Fruit fly (Drosophila melanogaster) whole organism, embryonic: Measurements from ENCODE around the gene MTPAP.

Experiments used
- Abd-B ChIP-seq: fragments of 200-800 bp; sonication (Bioruptor generic); optimal IDR thresholded peaks from 2 replicates; lab custom pipeline; 2018; ENCODE audit warnings: missing biosample characterization, mild to moderate bottlenecking, missing genetic modification characterization, moderate library complexity
- Awh ChIP-seq: fragments of 200-800 bp; sonication (Bioruptor generic); IDR thresholded peaks from 2 replicates; pipeline ENCODE4, ENCODE4 v1.3.6; 2022; ENCODE audit warnings: missing biosample characterization, missing genetic modification characterization
- Blimp-1 ChIP-seq: fragments of 200-800 bp; sonication (Bioruptor generic); optimal IDR thresholded peaks from 3 replicates; lab custom pipeline; 2018; ENCODE audit warnings: missing biosample characterization, missing genetic modification characterization, mild to moderate bottlenecking, moderate library complexity, missing genetic modification reagents
- C15 ChIP-seq: fragments of 200-800 bp; sonication (Bioruptor generic); IDR thresholded peaks from 3 replicates; pipeline ENCODE4 v1.3.6; 2022; ENCODE audit warnings: missing biosample characterization, missing genetic modification characterization
- CG10209 ChIP-seq: fragments of 200-800 bp; sonication (Bioruptor generic); optimal IDR thresholded peaks from 3 replicates; lab custom pipeline; 2017; ENCODE audit warnings: missing biosample characterization, mild to moderate bottlenecking, missing genetic modification characterization, missing genetic modification reagents
- CG12942 ChIP-seq: fragments of 200-800 bp; sonication (Bioruptor generic); optimal IDR thresholded peaks from 3 replicates; lab custom pipeline; 2016; ENCODE audit warnings: missing biosample characterization, missing genetic modification characterization
- CG14014 ChIP-seq: fragments of 200-800 bp; sonication (Bioruptor generic); IDR thresholded peaks from 2 replicates; pipeline ENCODE4 v1.3.6; 2022; ENCODE audit warnings: missing biosample characterization, missing genetic modification characterization
- CG1603 ChIP-seq: fragments of 200-800 bp; sonication (Bioruptor generic); optimal IDR thresholded peaks from 2 replicates; lab custom pipeline; 2019; ENCODE audit warnings: missing biosample characterization, mild to moderate bottlenecking, missing genetic modification characterization, moderate library complexity
- CG17359 ChIP-seq: fragments of 200-800 bp; sonication (Bioruptor generic); optimal IDR thresholded peaks from 3 replicates; lab custom pipeline; 2018; ENCODE audit warnings: missing biosample characterization, mild to moderate bottlenecking, missing genetic modification characterization, moderate library complexity
- CG30403 ChIP-seq: fragments of 200-800 bp; sonication (Bioruptor generic); optimal IDR thresholded peaks from 3 replicates; lab custom pipeline; 2016; ENCODE audit warnings: missing biosample characterization, missing genetic modification characterization
- CG32532 ChIP-seq: fragments of 200-800 bp; sonication (Bioruptor generic); IDR thresholded peaks from 2 replicates; pipeline ENCODE4 v1.3.6; 2022; ENCODE audit warnings: missing biosample characterization, missing genetic modification characterization
- CG32772 ChIP-seq: fragments of 200-800 bp; sonication (Bioruptor generic); IDR thresholded peaks from 2 replicates; pipeline ENCODE4 v1.3.6; 2022; ENCODE audit warnings: missing biosample characterization, missing genetic modification characterization
- CG34422 ChIP-seq: fragments of 200-800 bp; sonication (Bioruptor generic); IDR thresholded peaks from 3 replicates; pipeline ENCODE4 v1.3.6; 2022; ENCODE audit warnings: missing biosample characterization, missing genetic modification characterization
- CG3838 ChIP-seq: fragments of 200-800 bp; sonication (Bioruptor generic); optimal IDR thresholded peaks from 3 replicates; lab custom pipeline; 2016; ENCODE audit warnings: missing biosample characterization, missing genetic modification characterization
- CG5245 ChIP-seq: fragments of 200-800 bp; sonication (Bioruptor generic); optimal IDR thresholded peaks from 3 replicates; lab custom pipeline; 2016; ENCODE audit warnings: missing biosample characterization, missing genetic modification characterization
- CG8478 ChIP-seq: fragments of >200 bp; optimal IDR thresholded peaks from 2 replicates; lab custom pipeline; 2018
- D19B ChIP-seq: fragments of 200-800 bp; sonication (Bioruptor generic); optimal IDR thresholded peaks from 2 replicates; lab custom pipeline; 2017; ENCODE audit warnings: missing biosample characterization, mild to moderate bottlenecking, missing genetic modification characterization
- Dp ChIP-seq: fragments of 200-800 bp; sonication (Bioruptor generic); optimal IDR thresholded peaks from 2 replicates; lab custom pipeline; 2018; ENCODE audit warnings: missing biosample characterization, mild to moderate bottlenecking, missing genetic modification characterization, moderate library complexity
- HmgD ChIP-seq: fragments of 200-800 bp; sonication (Bioruptor generic); optimal IDR thresholded peaks from 3 replicates; lab custom pipeline; 2016; ENCODE audit warnings: missing biosample characterization, missing genetic modification characterization
- MBD-R2 ChIP-seq: fragments of 200-800 bp; sonication (Bioruptor generic); IDR thresholded peaks from 2 replicates; pipeline ENCODE4 v1.3.6; 2022; ENCODE audit warnings: missing biosample characterization, missing genetic modification characterization
- Med ChIP-seq: fragments of 200-800 bp; sonication (Bioruptor generic); peaks from one replicate; lab custom pipeline; 2016; ENCODE audit warnings: missing biosample characterization, missing genetic modification characterization, mild to moderate bottlenecking, inconsistent platforms, moderate library complexity
- NFAT ChIP-seq: fragments of 200-800 bp; sonication (Bioruptor generic); IDR thresholded peaks from 2 replicates; pipeline ENCODE4 v1.3.6; 2022; ENCODE audit warnings: missing biosample characterization, missing genetic modification characterization
- Oaz ChIP-seq: fragments of 200-800 bp; sonication (Bioruptor generic); IDR thresholded peaks from 2 replicates; pipeline ENCODE4 v1.3.6; 2022; ENCODE audit warnings: missing biosample characterization, missing genetic modification characterization
- Sox102F ChIP-seq: fragments of 200-800 bp; sonication (Bioruptor generic); optimal IDR thresholded peaks from 2 replicates; lab custom pipeline; 2018; ENCODE audit warnings: missing biosample characterization, mild to moderate bottlenecking, missing genetic modification characterization, moderate library complexity
- bcd ChIP-seq: fragments of 200-800 bp; sonication (Bioruptor generic); optimal IDR thresholded peaks from 2 replicates; lab custom pipeline; 2017; ENCODE audit warnings: missing biosample characterization, mild to moderate bottlenecking, missing genetic modification characterization
- ci ChIP-seq: fragments of 200-800 bp; sonication (Bioruptor generic); IDR thresholded peaks from 3 replicates; pipeline ENCODE4 v1.3.6; 2022; ENCODE audit warnings: missing biosample characterization, missing genetic modification characterization
- crp ChIP-seq, 2 experiments: fragments of 200-800 bp; sonication (Bioruptor generic); optimal IDR thresholded peaks; 2 replicates in 1 of 2; 3 replicates in 1 of 2; lab custom pipeline; 2017; ENCODE audit warnings: missing biosample characterization in 2 of 2, missing genetic modification characterization in 2 of 2, mild to moderate bottlenecking in 1 of 2, moderate library complexity in 1 of 2
- dan ChIP-seq: fragments of 200-800 bp; sonication (Bioruptor generic); IDR thresholded peaks from 2 replicates; pipeline ENCODE4 v1.3.6; 2022; ENCODE audit warnings: missing biosample characterization, missing genetic modification characterization
- dmrt99B ChIP-seq: fragments of 200-800 bp; sonication (Bioruptor generic); optimal IDR thresholded peaks from 2 replicates; lab custom pipeline; 2018; ENCODE audit warnings: missing biosample characterization, mild to moderate bottlenecking, missing genetic modification characterization, moderate library complexity
- dysf ChIP-seq: fragments of 200-800 bp; sonication (Bioruptor generic); IDR thresholded peaks from 3 replicates; pipeline ENCODE4 v1.3.6; 2022; ENCODE audit warnings: missing biosample characterization, missing genetic modification characterization
- ems ChIP-seq: fragments of 200-800 bp; sonication (Bioruptor generic); optimal IDR thresholded peaks from 3 replicates; lab custom pipeline; 2016; ENCODE audit warnings: missing biosample characterization, missing genetic modification characterization
- fd3F ChIP-seq: fragments of 200-800 bp; sonication (Bioruptor generic); optimal IDR thresholded peaks from 2 replicates; lab custom pipeline; 2018; ENCODE audit warnings: missing biosample characterization, mild to moderate bottlenecking, missing genetic modification characterization, moderate library complexity
- gem ChIP-seq: fragments of 200-800 bp; sonication (Bioruptor generic); optimal IDR thresholded peaks from 2 replicates; lab custom pipeline; 2019; ENCODE audit warnings: missing biosample characterization, mild to moderate bottlenecking, missing genetic modification characterization, moderate library complexity
- hb ChIP-seq: fragments of 200-800 bp; sonication (Bioruptor generic); IDR thresholded peaks from 3 replicates; pipeline ENCODE4 v1.3.6; 2022; ENCODE audit warnings: missing biosample characterization, missing genetic modification characterization; ENCODE audit not compliant: partially characterized antibody
- oc ChIP-seq: fragments of 200-800 bp; sonication (Bioruptor generic); optimal IDR thresholded peaks from 2 replicates; lab custom pipeline; 2018; ENCODE audit warnings: missing biosample characterization, mild to moderate bottlenecking, missing genetic modification characterization, moderate library complexity
- onecut ChIP-seq: fragments of 200-800 bp; sonication (Bioruptor generic); IDR thresholded peaks from 2 replicates; pipeline ENCODE4 v1.3.6; 2022; ENCODE audit warnings: missing biosample characterization, missing genetic modification characterization
- otp ChIP-seq: fragments of 200-800 bp; sonication (Bioruptor generic); IDR thresholded peaks from 3 replicates; pipeline ENCODE4, ENCODE4 v1.3.6; 2022; ENCODE audit warnings: missing biosample characterization, missing genetic modification characterization
- schlank ChIP-seq: fragments of 200-800 bp; sonication (Bioruptor generic); optimal IDR thresholded peaks from 2 replicates; lab custom pipeline; 2018; ENCODE audit warnings: missing biosample characterization, mild to moderate bottlenecking, missing genetic modification characterization
- sim ChIP-seq: fragments of 200-800 bp; sonication (Bioruptor generic); IDR thresholded peaks from 2 replicates; pipeline ENCODE4 v1.3.6; 2022; ENCODE audit warnings: missing biosample characterization, missing genetic modification characterization
- sqz ChIP-seq: fragments of 200-800 bp; sonication (Bioruptor generic); optimal IDR thresholded peaks from 3 replicates; lab custom pipeline; 2018; ENCODE audit warnings: missing biosample characterization, mild to moderate bottlenecking, missing genetic modification characterization
- trh ChIP-seq: fragments of 200-800 bp; sonication (Bioruptor generic); optimal IDR thresholded peaks from 2 replicates; lab custom pipeline; 2016; ENCODE audit warnings: missing biosample characterization, missing genetic modification characterization
- twi ChIP-seq: fragments of 200-800 bp; optimal IDR thresholded peaks from 2 replicates; lab custom pipeline; 2019; ENCODE audit warnings: missing biosample characterization, mild to moderate bottlenecking, missing genetic modification characterization, moderate library complexity
- vvl ChIP-seq: fragments of 200-800 bp; sonication (Bioruptor generic); IDR thresholded peaks from 2 replicates; pipeline ENCODE4 v1.3.6; 2022; ENCODE audit warnings: missing biosample characterization, missing genetic modification characterization
- yki ChIP-seq: fragments of >200 bp; optimal IDR thresholded peaks from 3 replicates; lab custom pipeline; 2018
- zfh2 ChIP-seq: fragments of 200-800 bp; sonication (Bioruptor generic); optimal IDR thresholded peaks from 2 replicates; lab custom pipeline; 2016; ENCODE audit warnings: missing biosample characterization, missing genetic modification characterization

The MTPAP gene

DNA sequence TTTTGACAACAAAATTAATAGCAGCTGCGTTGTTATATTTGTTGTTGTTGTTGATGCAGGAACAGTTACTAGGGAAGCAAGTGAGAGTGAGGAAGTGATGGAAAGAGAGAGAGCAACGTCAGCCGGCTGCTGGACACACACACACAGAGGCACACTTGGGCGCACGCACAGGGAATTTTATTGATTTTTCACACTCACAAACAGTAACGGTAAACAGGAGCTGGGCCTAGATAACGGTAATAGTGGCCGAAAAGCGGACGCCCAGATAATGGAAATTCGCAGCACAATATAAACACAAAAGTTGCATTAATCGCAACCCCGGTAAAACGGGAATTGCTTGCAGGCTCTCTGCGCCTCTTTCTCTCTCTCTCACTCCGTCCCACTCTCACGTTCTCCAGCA, 27.5 kb downstream of the MTPAP start (continued):
- TF ChIP-seq hb (no peak), fd3F (GFP tag; lab: Kevin White, UChicago) (no peak), CG34422 (GFP tag; lab: Robert Waterston, UW) (no peak), dysf (no peak), twi (tag; lab: Kevin White, UChicago) (no peak), MBD-R2 (GFP tag; lab: Robert Waterston, UW) (0 out of 2 replicates have a peak, but pooled peaks have one; percentile 19), onecut (GFP tag; lab: Robert Waterston, UW) (peak; percentile 98), sim (GFP tag; lab: Robert Waterston, UW) (no peak), ems (no peak)

DNA sequence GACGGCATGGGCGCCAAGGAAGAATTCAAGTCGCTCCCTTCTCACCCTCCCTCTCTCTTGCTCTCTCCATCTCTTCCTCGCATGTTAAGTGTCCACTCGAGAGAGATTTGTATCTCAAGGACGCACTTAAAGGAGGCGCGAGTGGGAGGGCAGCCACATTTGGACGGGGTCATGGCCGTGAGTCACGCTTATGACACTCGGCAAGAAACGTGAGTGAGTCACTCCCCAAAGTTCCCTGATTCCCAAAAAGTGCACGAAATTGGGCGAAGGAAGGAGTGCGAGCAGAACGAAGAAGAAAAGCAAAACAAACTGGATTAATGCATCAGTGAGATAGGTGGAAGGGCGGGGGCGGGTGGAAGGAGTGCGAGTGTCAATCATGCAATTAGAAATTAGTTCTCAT, 28.1 kb downstream of the MTPAP start:
- peak; percentile 43 for TF ChIP-seq Med (GFP tag; lab: Kevin White, UChicago)
- TF ChIP-seq yki (lab: Kevin White, UChicago): no peak

DNA sequence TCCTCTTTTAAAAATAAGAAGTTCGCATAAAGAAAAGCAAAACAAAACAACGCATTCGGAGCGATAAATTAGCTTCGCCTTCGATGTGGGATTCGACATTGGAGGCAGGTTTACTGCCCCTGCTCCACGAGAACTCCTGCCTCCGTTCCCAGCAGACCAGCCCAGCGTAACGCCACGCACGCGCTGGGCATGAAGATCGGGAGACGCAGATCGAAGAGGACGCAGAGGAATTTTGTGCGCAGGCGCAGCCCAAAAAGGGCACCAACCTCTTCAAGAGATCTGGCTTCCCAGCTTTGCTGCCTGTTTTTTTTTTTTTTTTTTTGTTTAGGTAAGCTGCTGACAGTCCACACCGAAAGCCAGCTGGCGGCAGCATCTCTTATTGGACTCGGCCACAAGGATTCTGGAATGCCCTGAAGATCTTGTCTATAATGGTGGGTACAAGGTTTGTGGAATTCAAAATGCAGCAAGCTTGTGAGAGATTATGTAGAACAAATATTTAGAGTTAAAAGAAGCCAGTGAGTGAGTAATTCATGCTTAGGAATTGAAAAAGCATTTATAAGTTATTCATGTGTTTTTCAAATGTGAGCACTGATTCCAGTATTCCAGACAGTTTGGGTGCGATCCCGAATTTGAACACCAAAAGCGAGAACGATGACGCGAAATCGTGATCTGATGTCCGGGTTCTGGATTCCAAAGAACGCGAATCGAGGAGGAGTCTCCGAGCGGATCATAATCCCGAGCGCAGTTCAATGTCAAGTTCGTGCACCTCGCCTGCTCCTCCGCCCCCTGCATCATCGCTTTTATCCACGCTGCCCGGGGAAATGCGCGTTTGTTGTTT, 28.8 kb downstream of the MTPAP start:
- TF ChIP-seq HmgD (GFP tag; lab: Kevin White, UChicago): no peak
- no peak for TF ChIP-seq Abd-B (GFP tag; lab: Kevin White, UChicago)
- TF ChIP-seq otp (GFP tag; lab: Robert Waterston, UW): no peak
- TF ChIP-seq sqz (GFP tag; lab: Kevin White, UChicago): no peak
- no peak for TF ChIP-seq C15 (GFP tag; lab: Robert Waterston, UW)
- no peak for TF ChIP-seq CG14014 (GFP tag; lab: Robert Waterston, UW)
- no peak for TF ChIP-seq CG30403 (GFP tag; lab: Kevin White, UChicago)
- TF ChIP-seq CG10209 (GFP tag; lab: Kevin White, UChicago): no peak
- no peak for TF ChIP-seq Dp
- TF ChIP-seq NFAT (GFP tag; lab: Robert Waterston, UW): no peak
- TF ChIP-seq Oaz (GFP tag; lab: Robert Waterston, UW): no peak
- TF ChIP-seq zfh2 (GFP tag; lab: Kevin White, UChicago): no peak

DNA sequence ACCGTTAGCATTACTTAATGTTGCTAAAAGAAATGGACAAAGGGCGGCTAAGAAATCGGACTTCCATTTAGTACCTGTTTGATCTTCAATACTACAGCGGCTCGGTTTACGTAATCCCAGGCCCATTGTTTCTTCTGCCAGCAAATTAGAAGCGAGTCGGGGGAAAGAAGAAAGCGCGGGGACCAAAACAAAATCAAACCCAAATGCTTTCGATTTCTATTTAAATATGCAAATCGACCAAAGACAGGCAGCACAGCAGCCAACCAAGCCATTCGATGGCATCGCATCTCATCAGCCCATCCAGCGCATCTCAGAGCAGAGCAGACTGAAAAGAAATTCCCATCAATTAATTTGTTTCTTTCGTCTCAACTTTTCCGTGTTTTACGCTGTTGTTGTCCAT, 36.6 kb downstream of the MTPAP start:
- TF ChIP-seq CG32532 (GFP tag; lab: Robert Waterston, UW): no peak
- peak; percentile 62; the same call in 1 of the 2 replicates for TF ChIP-seq Awh
- TF ChIP-seq oc (tag; lab: Kevin White, UChicago): peak; percentile 40
- no peak for TF ChIP-seq dan (GFP tag; lab: Robert Waterston, UW)
- TF ChIP-seq vvl (GFP tag; lab: Robert Waterston, UW): peak; percentile 30; the same call in 1 of the 2 replicates
- peak; percentile 94 for TF ChIP-seq Blimp-1 (GFP tag; lab: Kevin White, UChicago)
- no peak for TF ChIP-seq CG5245

DNA sequence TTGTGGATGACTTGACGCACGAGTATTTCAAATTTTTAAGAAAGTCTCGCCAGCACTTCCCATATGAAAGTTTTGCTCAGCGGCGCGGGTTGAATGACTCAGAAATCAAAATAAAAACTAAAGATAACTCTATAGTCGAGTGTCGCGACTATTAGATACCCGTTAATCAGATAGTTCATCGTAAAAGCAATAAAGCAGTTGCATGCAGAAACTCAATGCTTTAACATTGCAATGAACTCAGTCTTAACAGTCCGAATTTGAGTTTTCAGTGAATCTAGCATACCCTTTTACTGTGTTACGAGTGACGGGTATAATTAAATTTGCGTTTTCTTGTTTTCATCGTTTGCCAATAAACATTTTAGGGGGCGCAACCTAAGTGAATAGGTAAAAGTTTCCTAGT, 37.9 kb downstream of the MTPAP start:
- TF ChIP-seq D19B (peak; percentile 13), CG12942 (no peak), gem (tag; lab: Kevin White, UChicago) (peak; percentile 7), crp (GFP tag; optimal IDR thresholded peaks at IDR 0.05; lab: Kevin White, UChicago) (no peak), trh (no peak), Sox102F (GFP tag; lab: Kevin White, UChicago) (peak; percentile 59), CG32772 (GFP tag; lab: Robert Waterston, UW) (0 out of 2 replicates have a peak, but pooled peaks have one; percentile 11), schlank (tag; lab: Kevin White, UChicago) (no peak), CG1603 (tag; lab: Kevin White, UChicago) (peak; percentile 33), CG8478 (lab: Kevin White, UChicago) (no peak), bcd (GFP tag; lab: Kevin White, UChicago) (no peak), CG17359 (tag; lab: Kevin White, UChicago) (peak; percentile 10), dmrt99B (tag; lab: Kevin White, UChicago) (peak; percentile 25), CG3838 (GFP tag; lab: Kevin White, UChicago) (no peak), ci (GFP tag; lab: Robert Waterston, UW) (peak; percentile 50; the same call in 2 of the 3 replicates)
